Worm (Caenorhabditis elegans): Measurements from ENCODE around the gene T13C5.7.
A peak's percentile ranks its signal among the peaks of the same experiment; 100 is the strongest.

DNA sequence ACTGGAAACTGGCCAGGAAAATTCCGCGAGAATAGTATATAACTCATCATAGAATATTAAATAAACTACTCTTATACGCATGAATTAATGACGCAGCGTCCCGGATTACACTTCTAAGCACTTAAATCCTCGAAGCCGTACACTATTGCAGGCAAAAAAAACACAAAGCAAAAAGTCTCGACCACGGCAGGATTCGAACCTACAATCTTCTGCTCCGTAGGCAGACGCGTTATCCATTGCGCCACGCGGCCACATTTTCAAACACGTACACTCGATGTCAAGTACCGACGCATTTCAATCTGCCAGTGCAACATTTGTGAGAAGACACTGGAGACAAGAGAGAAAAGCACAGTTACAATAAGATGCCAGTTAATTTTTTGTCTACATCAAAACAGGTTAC lies 39.5 kb downstream of the T13C5.7 start:
- TF ChIP-seq syd-9 (tag; optimal IDR thresholded peaks at IDR 0.05) (peak; percentile 52), Y22D7AL.16 (tag; optimal IDR thresholded peaks at IDR 0.05) (no peak), nhr-11 (tag; optimal IDR thresholded peaks at IDR 0.05) (no peak), dve-1 (tag; optimal IDR thresholded peaks at IDR 0.05) (peak; percentile 63), pha-4 (tag; optimal IDR thresholded peaks at IDR 0.05) (no peak), pqm-1 (tag; optimal IDR thresholded peaks at IDR 0.05) (no peak), K09A11.1 (tag; optimal IDR thresholded peaks at IDR 0.05; ENCODE audit: insufficient read depth) (no peak)
